Fruit fly (Drosophila melanogaster) whole organism, prepupa: ENCODE results near the gene Spf45.

Source experiments
- Blimp-1 ChIP-seq: fragments of 200-800 bp; sonication (Bioruptor generic); optimal IDR thresholded peaks from 3 replicates; lab custom pipeline; 2017; ENCODE audit warnings: missing biosample characterization, missing genetic modification characterization, mild to moderate bottlenecking, moderate library complexity, missing genetic modification reagents
- CG15336 ChIP-seq: fragments of 200-800 bp; sonication (Bioruptor generic); IDR thresholded peaks from 2 replicates; pipeline ENCODE4 v1.3.6; 2022; ENCODE audit warnings: missing biosample characterization, missing genetic modification characterization
- Hr39 ChIP-seq: fragments of 200-800 bp; sonication (Bioruptor generic); optimal IDR thresholded peaks from 2 replicates; lab custom pipeline; 2016; ENCODE audit warnings: missing biosample characterization, missing genetic modification characterization
- OdsH ChIP-seq: fragments of 200-800 bp; sonication (Bioruptor generic); optimal IDR thresholded peaks from 3 replicates; lab custom pipeline; 2016; ENCODE audit warnings: missing biosample characterization, missing genetic modification characterization
- achi ChIP-seq: fragments of 200-800 bp; sonication (Bioruptor generic); optimal IDR thresholded peaks from 3 replicates; lab custom pipeline; 2016; ENCODE audit warnings: missing biosample characterization, missing genetic modification characterization
- net ChIP-seq: fragments of 200-800 bp; sonication (Bioruptor generic); optimal IDR thresholded peaks from 3 replicates; lab custom pipeline; 2016; ENCODE audit warnings: missing biosample characterization, missing genetic modification characterization

dm6 chr2L:23023893-23024292 lies 44.3 kb downstream of the Spf45 start:
- TF ChIP-seq CG15336 (GFP tag; lab: Robert Waterston, UW) (no peak), achi (GFP tag; lab: Kevin White, UChicago) (no peak), OdsH (GFP tag; lab: Kevin White, UChicago) (no peak), Blimp-1 (GFP tag; lab: Kevin White, UChicago) (no peak), net (no peak), Hr39 (no peak)
